Worm (Caenorhabditis elegans) whole organism, L1 larva: ENCODE results near the gene gid-7.
A peak's percentile ranks its signal among the peaks of the same experiment; 100 is the strongest.

ENCODE experiments used
- C04F5.9 ChIP-seq: sonication (generic microtip); optimal IDR thresholded peaks from 2 replicates; lab custom pipeline; 2016; ENCODE audit warnings: missing genetic modification characterization, missing compliant biosample characterization
- C34B4.2 ChIP-seq: sonication (generic microtip); optimal IDR thresholded peaks from 2 replicates; lab custom pipeline; 2017; ENCODE audit warnings: mild to moderate bottlenecking, missing genetic modification characterization, missing compliant biosample characterization
- F16B12.6 ChIP-seq: fragments of 150-350 bp; optimal IDR thresholded peaks from 2 replicates; lab custom pipeline; 2014; ENCODE audit warnings: missing biosample characterization, missing genetic modification characterization
- aha-1 ChIP-seq: fragments of 150-350 bp; optimal IDR thresholded peaks from 2 replicates; lab custom pipeline; 2014; ENCODE audit warnings: missing biosample characterization, missing genetic modification characterization
- aly-2 ChIP-seq: fragments of 150-350 bp; optimal IDR thresholded peaks from 2 replicates; lab custom pipeline; 2014; ENCODE audit warnings: missing biosample characterization, missing genetic modification characterization
- ama-1 ChIP-seq: fragments of 150-350 bp; optimal IDR thresholded peaks from 2 replicates; lab custom pipeline; 2014
- blmp-1 ChIP-seq: fragments of 150-350 bp; optimal IDR thresholded peaks from 2 replicates; lab custom pipeline; 2014; ENCODE audit warnings: missing biosample characterization, missing genetic modification characterization
- ceh-63 ChIP-seq: fragments of 200-800 bp; sonication (Bioruptor generic); optimal IDR thresholded peaks from 2 replicates; lab custom pipeline; 2018; ENCODE audit warnings: mild to moderate bottlenecking, missing genetic modification characterization, missing compliant biosample characterization
- ceh-8 ChIP-seq: fragments of 200-800 bp; sonication (Bioruptor generic); optimal IDR thresholded peaks from 2 replicates; lab custom pipeline; 2018; ENCODE audit warnings: mild to moderate bottlenecking, missing genetic modification characterization, moderate library complexity, missing compliant biosample characterization
- ceh-88 ChIP-seq: fragments of 200-800 bp; sonication (Bioruptor generic); IDR thresholded peaks from 2 replicates; pipeline ENCODE4 v1.3.6; 2022; ENCODE audit warnings: missing genetic modification characterization, missing compliant biosample characterization
- ceh-90 ChIP-seq: sonication (generic microtip); optimal IDR thresholded peaks from 2 replicates; lab custom pipeline; 2016; ENCODE audit warnings: missing genetic modification characterization, missing compliant biosample characterization
- ces-1 ChIP-seq: fragments of 150-350 bp; optimal IDR thresholded peaks from 2 replicates; lab custom pipeline; 2014; ENCODE audit warnings: missing biosample characterization, missing genetic modification reagents, missing genetic modification characterization
- dpl-1 ChIP-seq, 3 experiments: fragments of 150-350 bp in 2 of 3; sonication (generic microtip) in 1 of 3; optimal IDR thresholded peaks; 2 replicates each; lab custom pipeline; 2014 to 2017; ENCODE audit warnings: missing biosample characterization in 3 of 3, missing genetic modification characterization in 3 of 3, missing genetic modification reagents in 3 of 3
- dsc-1 ChIP-seq: sonication (generic microtip); optimal IDR thresholded peaks from 2 replicates; lab custom pipeline; 2016; ENCODE audit warnings: mild to moderate bottlenecking, missing genetic modification characterization, missing compliant biosample characterization
- efl-1 ChIP-seq, 4 experiments: fragments of 150-350 bp; optimal IDR thresholded peaks in 3 of 4; peaks in 1 of 4; 1 replicate in 1 of 4; 2 replicates in 3 of 4; lab custom pipeline; 2014; ENCODE audit warnings: missing biosample characterization in 2 of 4, missing genetic modification characterization in 2 of 4, missing genetic modification reagents in 2 of 4
- egl-13 ChIP-seq: sonication (generic microtip); optimal IDR thresholded peaks from 2 replicates; lab custom pipeline; 2016; ENCODE audit warnings: missing genotype, missing genetic modification reagents, missing genetic modification characterization, missing compliant biosample characterization
- egl-27 ChIP-seq, 2 experiments: fragments of 150-350 bp in 1 of 2; sonication (generic microtip); optimal IDR thresholded peaks; 3 replicates each; lab custom pipeline; 2017 to 2018; ENCODE audit warnings: missing biosample characterization in 2 of 2, missing genetic modification characterization in 2 of 2, missing genetic modification reagents in 2 of 2
- elt-2 ChIP-seq: sonication (generic microtip); optimal IDR thresholded peaks from 2 replicates; lab custom pipeline; 2016; ENCODE audit warnings: missing genetic modification characterization, mild to moderate bottlenecking, inconsistent platforms, missing compliant biosample characterization, missing genetic modification reagents
- fkh-10 ChIP-seq: sonication (generic microtip); optimal IDR thresholded peaks from 2 replicates; lab custom pipeline; 2017; ENCODE audit warnings: missing biosample characterization, missing genetic modification reagents, missing genetic modification characterization
- fkh-8 ChIP-seq: sonication (generic microtip); optimal IDR thresholded peaks from 2 replicates; lab custom pipeline; 2016; ENCODE audit warnings: mild to moderate bottlenecking, missing genetic modification characterization, missing compliant biosample characterization
- grh-1 ChIP-seq: fragments of 200-800 bp; sonication (Bioruptor generic); IDR thresholded peaks from 2 replicates; pipeline ENCODE4 v1.3.6; 2022; ENCODE audit warnings: missing genetic modification reagents, missing genetic modification characterization, missing compliant biosample characterization
- hlh-17 ChIP-seq: fragments of 200-800 bp; sonication (Bioruptor generic); optimal IDR thresholded peaks from 2 replicates; lab custom pipeline; 2018; ENCODE audit warnings: missing genetic modification characterization, mild to moderate bottlenecking, missing compliant biosample characterization, moderate library complexity, borderline replicate concordance
- irx-1 ChIP-seq: sonication (generic microtip); optimal IDR thresholded peaks from 2 replicates; lab custom pipeline; 2016; ENCODE audit warnings: missing genetic modification characterization, missing compliant biosample characterization
- isw-1 ChIP-seq: fragments of 200-800 bp; sonication (Bioruptor generic); IDR thresholded peaks from 2 replicates; pipeline ENCODE4 v1.3.6; 2022; ENCODE audit warnings: missing genetic modification characterization, missing compliant biosample characterization
- lin-13 ChIP-seq: fragments of 150-350 bp; optimal IDR thresholded peaks from 2 replicates; lab custom pipeline; 2014; ENCODE audit warnings: missing biosample characterization, missing genetic modification reagents, missing genetic modification characterization
- lin-14 ChIP-seq: fragments of 200-800 bp; sonication (Bioruptor generic); optimal IDR thresholded peaks from 2 replicates; lab custom pipeline; 2018; ENCODE audit warnings: mild to moderate bottlenecking, missing genetic modification characterization, moderate library complexity, missing compliant biosample characterization
- lin-15B ChIP-seq: fragments of 150-350 bp; sonication (generic microtip); optimal IDR thresholded peaks from 3 replicates; lab custom pipeline; 2014; ENCODE audit warnings: missing biosample characterization, missing genetic modification characterization
- lin-35 ChIP-seq, 2 experiments: fragments of 150-350 bp; optimal IDR thresholded peaks; 2 replicates each; lab custom pipeline; 2014; ENCODE audit warnings: missing biosample characterization in 2 of 2, missing genetic modification characterization in 2 of 2, missing genetic modification reagents in 2 of 2
- lsy-2 ChIP-seq, 2 experiments: fragments of 150-350 bp; optimal IDR thresholded peaks; 2 replicates each; lab custom pipeline; 2014; ENCODE audit warnings: missing biosample characterization in 2 of 2, missing genetic modification characterization in 2 of 2
- nhr-12 ChIP-seq: sonication (generic microtip); optimal IDR thresholded peaks from 2 replicates; lab custom pipeline; 2017; ENCODE audit warnings: missing biosample characterization, missing genetic modification characterization
- nhr-20 ChIP-seq: sonication (generic microtip); optimal IDR thresholded peaks from 2 replicates; lab custom pipeline; 2016; ENCODE audit warnings: mild to moderate bottlenecking, missing genetic modification characterization, missing compliant biosample characterization
- nhr-237 ChIP-seq: fragments of 150-350 bp; optimal IDR thresholded peaks from 2 replicates; lab custom pipeline; 2014; ENCODE audit warnings: missing biosample characterization, missing genetic modification characterization
- nhr-71 ChIP-seq: sonication (generic microtip); optimal IDR thresholded peaks from 2 replicates; lab custom pipeline; 2016; ENCODE audit warnings: mild to moderate bottlenecking, missing genetic modification characterization, moderate library complexity, missing compliant biosample characterization
- nhr-76 ChIP-seq: sonication (generic microtip); optimal IDR thresholded peaks from 2 replicates; lab custom pipeline; 2017; ENCODE audit warnings: missing biosample characterization, missing genetic modification characterization
- nhr-84 ChIP-seq: sonication (generic microtip); optimal IDR thresholded peaks from 2 replicates; lab custom pipeline; 2017; ENCODE audit warnings: missing biosample characterization, missing genetic modification characterization
- nhr-85 ChIP-seq: sonication (generic microtip); peaks from one replicate; lab custom pipeline; 2016; ENCODE audit warnings: missing genetic modification characterization, inconsistent platforms, missing compliant biosample characterization
- pqm-1 ChIP-seq: sonication (generic microtip); optimal IDR thresholded peaks from 3 replicates; lab custom pipeline; 2017; ENCODE audit warnings: missing biosample characterization, missing genetic modification characterization
- skn-1 ChIP-seq: fragments of 150-350 bp; optimal IDR thresholded peaks from 2 replicates; lab custom pipeline; 2014; ENCODE audit warnings: missing biosample characterization, missing genetic modification characterization
- sox-4 ChIP-seq: sonication (generic microtip); optimal IDR thresholded peaks from 2 replicates; lab custom pipeline; 2016; ENCODE audit warnings: missing genetic modification characterization, missing compliant biosample characterization
- sup-37 ChIP-seq: fragments of 200-800 bp; sonication (Bioruptor generic); optimal IDR thresholded peaks from 2 replicates; lab custom pipeline; 2018; ENCODE audit warnings: mild to moderate bottlenecking, missing genetic modification characterization, missing compliant biosample characterization
- swsn-7 ChIP-seq: sonication (generic microtip); optimal IDR thresholded peaks from 2 replicates; lab custom pipeline; 2016; ENCODE audit warnings: missing genetic modification characterization, missing compliant biosample characterization
- tbx-2 ChIP-seq: sonication (generic microtip); optimal IDR thresholded peaks from 2 replicates; lab custom pipeline; 2016; ENCODE audit warnings: missing genetic modification characterization, missing compliant biosample characterization
- tlp-1 ChIP-seq: fragments of 150-350 bp; optimal IDR thresholded peaks from 2 replicates; lab custom pipeline; 2014; ENCODE audit warnings: missing biosample characterization, missing genetic modification characterization
- unc-130 ChIP-seq: fragments of 150-350 bp; optimal IDR thresholded peaks from 2 replicates; lab custom pipeline; 2017; ENCODE audit warnings: missing biosample characterization, missing genetic modification characterization, inconsistent platforms
- unc-62 ChIP-seq: fragments of 150-350 bp; optimal IDR thresholded peaks from 2 replicates; lab custom pipeline; 2014; ENCODE audit warnings: missing biosample characterization, missing genetic modification reagents, missing genetic modification characterization
- unc-98 ChIP-seq: fragments of 200-800 bp; sonication (Bioruptor generic); IDR thresholded peaks from 2 replicates; pipeline ENCODE4 v1.3.6; 2022; ENCODE audit warnings: missing genetic modification characterization, missing compliant biosample characterization
- xbp-1 ChIP-seq: sonication (generic microtip); optimal IDR thresholded peaks from 2 replicates; lab custom pipeline; 2016; ENCODE audit warnings: missing genetic modification characterization, missing compliant biosample characterization
- ztf-11 ChIP-seq, 2 experiments: sonication (generic microtip); optimal IDR thresholded peaks; 2 replicates each; lab custom pipeline; 2016 to 2017; ENCODE audit warnings: missing genetic modification characterization in 2 of 2, missing biosample characterization in 1 of 2, missing compliant biosample characterization in 1 of 2

The gid-7 gene

ce11 chrV:3739302-3739701 is 17.6 kb downstream of the gid-7 start, which contains the start of gene hpo-36:
TSS of gene hpo-36 (minus strand) at chrV:3739402.
- TF ChIP-seq efl-1 (optimal IDR thresholded peaks at IDR 0.05; lab: Kevin White, UChicago), result no peak
- TF ChIP-seq efl-1 (GFP tag; optimal IDR thresholded peaks at IDR 0.05 in 1 of 2; lab: Kevin White, UChicago), result no peak
- no peak for TF ChIP-seq elt-2 (tag; lab: Kevin White, UChicago)
- no peak for TF ChIP-seq unc-62 (GFP tag; lab: Kevin White, UChicago)
- TF ChIP-seq blmp-1 (tag; lab: Kevin White, UChicago), result no peak
- no peak for TF ChIP-seq swsn-7 (tag; lab: Kevin White, UChicago)
- TF ChIP-seq ztf-11 (tag; optimal IDR thresholded peaks at IDR 0.05; lab: Kevin White, UChicago), result no peak
- TF ChIP-seq nhr-20 (tag; lab: Kevin White, UChicago), result no peak
- no peak for TF ChIP-seq fkh-8
- no peak for TF ChIP-seq pqm-1 (tag; lab: Kevin White, UChicago)
- TF ChIP-seq nhr-76, result no peak
- TF ChIP-seq isw-1 (GFP tag; lab: Robert Waterston, UW), result no peak
- no peak for TF ChIP-seq ceh-90
- TF ChIP-seq lin-35 (GFP tag; optimal IDR thresholded peaks at IDR 0.05; lab: Kevin White, UChicago), result no peak
- TF ChIP-seq, all 84 proteins: peak for 0

ce11 chrV:3738409-3738808 is 18.5 kb downstream of the gid-7 start:
- no peak for TF ChIP-seq aha-1
- peak; percentile 95 for TF ChIP-seq blmp-1 (tag; lab: Kevin White, UChicago)
- TF ChIP-seq, all 84 proteins: peak for 1

- TF ChIP-seq egl-13 (tag; lab: Kevin White, UChicago) (no peak), irx-1 (no peak), unc-130 (tag; lab: Kevin White, UChicago) (no peak), ceh-88 (GFP tag; lab: Robert Waterston, UW) (no peak), skn-1 (no peak), unc-98 (GFP tag; lab: Robert Waterston, UW) (no peak), C04F5.9 (tag; lab: Kevin White, UChicago) (no peak), lin-15B (tag; lab: Kevin White, UChicago) (no peak), tlp-1 (tag; lab: Kevin White, UChicago) (no peak), blmp-1 (tag; lab: Kevin White, UChicago) (no peak), lin-14 (no peak), nhr-237 (no peak), F16B12.6 (tag; lab: Kevin White, UChicago) (no peak), fkh-10 (GFP tag; lab: Kevin White, UChicago) (no peak), dpl-1 (GFP tag; optimal IDR thresholded peaks at IDR 0.05; lab: Kevin White, UChicago) (no peak), nhr-12 (no peak), aly-2 (no peak)
Measured at ce11 chrV:3724772-3725171, 32.1 kb downstream of the gid-7 start, which contains the start of gene str-30. TSS of gene str-30 (plus strand) at chrV:3725072.

ce11 chrV:3718507-3718906 is 38.4 kb downstream of the gid-7 start:
- TF ChIP-seq ama-1 (lab: Kevin White, UChicago), result no peak
- no peak for TF ChIP-seq egl-27 (tag; optimal IDR thresholded peaks at IDR 0.05; lab: Kevin White, UChicago)
- no peak for TF ChIP-seq sup-37 (GFP tag; lab: Kevin White, UChicago)
- no peak for TF ChIP-seq C34B4.2 (tag; lab: Kevin White, UChicago)
- TF ChIP-seq nhr-84 (tag; lab: Kevin White, UChicago), result no peak
- TF ChIP-seq isw-1 (GFP tag; lab: Robert Waterston, UW), result no peak
- no peak for TF ChIP-seq tbx-2 (tag; lab: Kevin White, UChicago)
- no peak for TF ChIP-seq ceh-8 (GFP tag; lab: Kevin White, UChicago)
- no peak for TF ChIP-seq blmp-1 (tag; lab: Kevin White, UChicago)
- peak; percentile 17 for TF ChIP-seq nhr-85
- TF ChIP-seq fkh-8, result peak; percentile 64
- peak; percentile 25 for TF ChIP-seq sox-4 (tag; lab: Kevin White, UChicago)
- no peak for TF ChIP-seq grh-1 (GFP tag; lab: Robert Waterston, UW)
- TF ChIP-seq ztf-11 (tag; optimal IDR thresholded peaks at IDR 0.05; lab: Kevin White, UChicago), result no peak
- no peak for TF ChIP-seq ceh-88 (GFP tag; lab: Robert Waterston, UW)
- no peak for TF ChIP-seq lin-13 (GFP tag; lab: Kevin White, UChicago)
- no peak for TF ChIP-seq hlh-17 (GFP tag; lab: Kevin White, UChicago)
- TF ChIP-seq nhr-12, result no peak
- no peak for TF ChIP-seq ceh-63
- TF ChIP-seq lsy-2 (tag; optimal IDR thresholded peaks at IDR 0.05; lab: Kevin White, UChicago), result no peak
- TF ChIP-seq ces-1 (GFP tag; lab: Kevin White, UChicago), result no peak
- TF ChIP-seq elt-2 (tag; lab: Kevin White, UChicago), result no peak
- peak; percentile 29 for TF ChIP-seq nhr-71 (tag; lab: Kevin White, UChicago)
- TF ChIP-seq xbp-1, result no peak
- no peak for TF ChIP-seq tlp-1 (tag; lab: Kevin White, UChicago)
- no peak for TF ChIP-seq F16B12.6 (tag; lab: Kevin White, UChicago)
- peak; percentile 66 for TF ChIP-seq dsc-1 (tag; lab: Kevin White, UChicago)
